Worm (Caenorhabditis elegans) whole organism, L3 larva: ENCODE results near the gene F56A8.8.

Source experiments
- ZK546.5 ChIP-seq: sonication (generic microtip); optimal IDR thresholded peaks from 2 replicates; lab custom pipeline; 2017; ENCODE audit warnings: missing biosample characterization, missing genetic modification characterization
- aly-2 ChIP-seq: fragments of 150-350 bp; optimal IDR thresholded peaks from 2 replicates; lab custom pipeline; 2014; ENCODE audit warnings: missing biosample characterization, missing genetic modification characterization
- ceh-28 ChIP-seq: fragments of 150-350 bp; optimal IDR thresholded peaks from 2 replicates; lab custom pipeline; 2014; ENCODE audit warnings: missing biosample characterization, missing genetic modification reagents, missing genetic modification characterization
- ceh-9 ChIP-seq: sonication (generic microtip); optimal IDR thresholded peaks from 2 replicates; lab custom pipeline; 2018; ENCODE audit warnings: missing biosample characterization, missing genetic modification characterization
- daf-12 ChIP-seq: fragments of 150-350 bp; optimal IDR thresholded peaks from 2 replicates; lab custom pipeline; 2014; ENCODE audit warnings: missing biosample characterization, missing genetic modification reagents, missing genetic modification characterization
- egl-5 ChIP-seq: fragments of 150-350 bp; optimal IDR thresholded peaks from 2 replicates; lab custom pipeline; 2017; ENCODE audit warnings: missing biosample characterization, missing genetic modification reagents, missing genetic modification characterization, inconsistent platforms
- elt-2 ChIP-seq: sonication (generic microtip); optimal IDR thresholded peaks from 2 replicates; lab custom pipeline; 2016; ENCODE audit warnings: missing genetic modification reagents, mild to moderate bottlenecking, missing genetic modification characterization, missing compliant biosample characterization
- elt-3 ChIP-seq, 3 experiments: fragments of 150-350 bp in 1 of 3; sonication (generic microtip) in 2 of 3; optimal IDR thresholded peaks; 2 replicates in 2 of 3; 4 replicates in 1 of 3; lab custom pipeline; 2014 to 2017; ENCODE audit warnings: missing biosample characterization in 3 of 3, missing genetic modification characterization in 3 of 3
- eor-1 ChIP-seq, 2 experiments: fragments of 150-350 bp; optimal IDR thresholded peaks; 2 replicates each; lab custom pipeline; 2014 to 2018; ENCODE audit warnings: missing biosample characterization in 2 of 2, missing genetic modification characterization in 2 of 2
- fkh-10 ChIP-seq: sonication (generic microtip); optimal IDR thresholded peaks from 2 replicates; lab custom pipeline; 2017; ENCODE audit warnings: missing biosample characterization, missing genetic modification reagents, missing genetic modification characterization
- fos-1 ChIP-seq: fragments of 150-350 bp; optimal IDR thresholded peaks from 2 replicates; lab custom pipeline; 2014; ENCODE audit warnings: missing biosample characterization, missing genetic modification characterization
- hmg-11 ChIP-seq: sonication (generic microtip); optimal IDR thresholded peaks from 2 replicates; lab custom pipeline; 2016; ENCODE audit warnings: missing genetic modification characterization, missing compliant biosample characterization
- lin-15B ChIP-seq: fragments of 150-350 bp; optimal IDR thresholded peaks from 2 replicates; lab custom pipeline; 2014; ENCODE audit warnings: missing biosample characterization, missing genetic modification characterization
- lsy-12 ChIP-seq: sonication (generic microtip); optimal IDR thresholded peaks from 2 replicates; lab custom pipeline; 2016; ENCODE audit warnings: mild to moderate bottlenecking, missing genetic modification characterization, missing compliant biosample characterization
- nfya-1 ChIP-seq: sonication (generic microtip); optimal IDR thresholded peaks from 2 replicates; lab custom pipeline; 2017; ENCODE audit warnings: missing genetic modification characterization, mild to moderate bottlenecking, missing compliant biosample characterization, antibody characterized with exemption, moderate library complexity; ENCODE audit not compliant: insufficient read depth
- nhr-11 ChIP-seq: fragments of 150-350 bp; optimal IDR thresholded peaks from 2 replicates; lab custom pipeline; 2014; ENCODE audit warnings: missing biosample characterization, missing genetic modification characterization
- nhr-12 ChIP-seq: fragments of 150-350 bp; optimal IDR thresholded peaks from 2 replicates; lab custom pipeline; 2014; ENCODE audit warnings: missing biosample characterization, missing genetic modification characterization
- nhr-23 ChIP-seq: fragments of 150-350 bp; optimal IDR thresholded peaks from 2 replicates; lab custom pipeline; 2014; ENCODE audit warnings: missing biosample characterization, missing genetic modification reagents, missing genetic modification characterization
- nhr-237 ChIP-seq: fragments of 150-350 bp; optimal IDR thresholded peaks from 2 replicates; lab custom pipeline; 2014; ENCODE audit warnings: missing biosample characterization, missing genetic modification characterization
- nhr-25 ChIP-seq: sonication (generic microtip); optimal IDR thresholded peaks from 2 replicates; lab custom pipeline; 2017; ENCODE audit warnings: missing biosample characterization, missing genetic modification characterization
- nhr-28 ChIP-seq: fragments of 150-350 bp; optimal IDR thresholded peaks from 2 replicates; lab custom pipeline; 2014; ENCODE audit warnings: missing biosample characterization, missing genetic modification characterization
- nhr-43 ChIP-seq: sonication (generic microtip); optimal IDR thresholded peaks from 2 replicates; lab custom pipeline; 2016; ENCODE audit warnings: mild to moderate bottlenecking, missing genetic modification characterization, missing compliant biosample characterization; ENCODE audit not compliant: poor library complexity, severe bottlenecking
- nhr-76 ChIP-seq: fragments of 150-350 bp; sonication (generic microtip); optimal IDR thresholded peaks from 5 replicates; lab custom pipeline; 2014; ENCODE audit warnings: missing biosample characterization, missing genetic modification characterization
- nhr-77 ChIP-seq: fragments of 150-350 bp; optimal IDR thresholded peaks from 2 replicates; lab custom pipeline; 2014; ENCODE audit warnings: missing biosample characterization, missing genetic modification characterization
- pha-4 ChIP-seq: fragments of 150-350 bp; optimal IDR thresholded peaks from 2 replicates; lab custom pipeline; 2014; ENCODE audit warnings: missing biosample characterization, missing genetic modification reagents, missing genetic modification characterization
- pqm-1 ChIP-seq: fragments of 150-350 bp; optimal IDR thresholded peaks from 2 replicates; lab custom pipeline; 2017; ENCODE audit warnings: missing biosample characterization, missing genetic modification characterization, inconsistent platforms
- snpc-4 ChIP-seq: fragments of 150-350 bp; optimal IDR thresholded peaks from 2 replicates; lab custom pipeline; 2014; ENCODE audit warnings: missing biosample characterization, missing genetic modification characterization
- tbx-2 ChIP-seq: sonication (generic microtip); optimal IDR thresholded peaks from 2 replicates; lab custom pipeline; 2016; ENCODE audit warnings: mild to moderate bottlenecking, missing genetic modification characterization, missing compliant biosample characterization
- ztf-11 ChIP-seq: fragments of 150-350 bp; optimal IDR thresholded peaks from 2 replicates; lab custom pipeline; 2014; ENCODE audit warnings: missing biosample characterization, missing genetic modification characterization
- ztf-4 ChIP-seq: fragments of 150-350 bp; optimal IDR thresholded peaks from 2 replicates; lab custom pipeline; 2014; ENCODE audit warnings: missing biosample characterization, missing genetic modification characterization

The F56A8.8 gene

DNA sequence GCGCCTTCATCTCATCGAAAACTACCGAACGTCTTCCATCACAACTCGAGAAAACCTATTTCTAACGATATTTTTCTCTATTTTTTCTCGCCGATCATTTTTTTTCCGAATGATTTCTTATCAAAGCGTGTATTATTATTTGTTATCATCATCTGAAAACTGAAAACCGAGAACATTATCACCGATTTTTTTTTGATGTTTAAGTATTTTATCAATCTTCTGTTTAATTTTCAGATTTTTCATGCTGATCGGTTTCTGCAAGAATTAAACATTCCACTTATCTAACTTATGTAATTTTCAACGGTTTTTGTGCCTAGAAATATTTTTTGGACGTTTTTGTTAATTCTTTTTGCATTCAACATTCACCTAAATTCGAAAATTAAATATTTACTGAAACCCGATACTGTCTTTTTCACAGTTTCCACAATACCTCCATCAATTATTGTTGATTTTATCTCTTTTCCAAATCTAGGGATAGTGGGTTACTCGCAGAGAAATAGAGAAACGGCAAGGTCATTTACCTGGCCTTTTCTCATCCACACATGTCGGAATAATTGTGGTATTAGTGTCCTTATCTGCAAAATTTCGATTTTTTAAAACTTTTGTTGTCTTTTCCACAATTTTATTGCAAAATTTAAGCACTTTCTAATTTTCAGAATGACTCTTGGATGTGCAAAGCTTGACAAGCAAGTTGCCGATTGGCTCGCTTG lies 13.4 kb downstream of the F56A8.8 start, which contains the start of gene pgm-2 (continued):
- TF ChIP-seq nhr-43 (tag; lab: Kevin White, UChicago) (no peak), aly-2 (tag; lab: Kevin White, UChicago) (no peak), pqm-1 (tag; lab: Kevin White, UChicago) (no peak), nhr-28 (tag; lab: Kevin White, UChicago) (no peak), nhr-25 (tag; lab: Kevin White, UChicago) (peak; percentile 76)
- TF ChIP-seq, all 47 proteins: peak for 5

DNA sequence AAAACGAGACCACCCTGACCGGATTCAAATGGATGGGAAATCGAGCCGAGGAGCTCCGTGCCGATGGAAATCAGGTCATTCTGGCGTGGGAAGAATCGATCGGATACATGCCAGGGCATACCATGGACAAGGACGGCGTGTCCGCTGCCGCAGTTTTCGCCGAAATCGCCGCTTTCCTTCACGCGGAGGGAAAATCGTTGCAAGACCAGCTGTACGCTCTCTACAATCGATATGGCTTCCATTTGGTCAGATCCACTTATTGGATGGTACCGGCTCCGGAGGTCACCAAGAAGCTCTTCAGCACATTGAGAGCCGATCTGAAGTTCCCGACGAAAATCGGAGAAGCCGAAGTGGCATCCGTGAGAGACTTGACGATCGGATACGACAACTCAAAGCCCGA lies 16.5 kb downstream of the F56A8.8 start:
- TF ChIP-seq ztf-4 (no peak), eor-1 (tag; optimal IDR thresholded peaks at IDR 0.05; lab: Kevin White, UChicago) (no peak), egl-5 (tag; lab: Kevin White, UChicago) (no peak), nhr-25 (tag; lab: Kevin White, UChicago) (no peak), nfya-1 (tag; lab: Kevin White, UChicago) (no peak), elt-3 (tag; optimal IDR thresholded peaks at IDR 0.05; lab: Kevin White, UChicago) (no peak), nhr-11 (tag; lab: Kevin White, UChicago) (no peak), tbx-2 (tag; lab: Kevin White, UChicago) (no peak), nhr-43 (tag; lab: Kevin White, UChicago) (no peak), daf-12 (tag; lab: Kevin White, UChicago) (no peak), ceh-28 (tag; lab: Kevin White, UChicago) (no peak), nhr-77 (tag; lab: Kevin White, UChicago) (no peak), ZK546.5 (no peak), ztf-11 (tag; lab: Kevin White, UChicago) (no peak), snpc-4 (no peak), pha-4 (tag; lab: Kevin White, UChicago) (no peak), lsy-12 (tag; lab: Kevin White, UChicago) (no peak), nhr-23 (tag; lab: Kevin White, UChicago) (no peak), ceh-9 (tag; lab: Kevin White, UChicago) (no peak), nhr-76 (tag; lab: Kevin White, UChicago) (no peak)

DNA sequence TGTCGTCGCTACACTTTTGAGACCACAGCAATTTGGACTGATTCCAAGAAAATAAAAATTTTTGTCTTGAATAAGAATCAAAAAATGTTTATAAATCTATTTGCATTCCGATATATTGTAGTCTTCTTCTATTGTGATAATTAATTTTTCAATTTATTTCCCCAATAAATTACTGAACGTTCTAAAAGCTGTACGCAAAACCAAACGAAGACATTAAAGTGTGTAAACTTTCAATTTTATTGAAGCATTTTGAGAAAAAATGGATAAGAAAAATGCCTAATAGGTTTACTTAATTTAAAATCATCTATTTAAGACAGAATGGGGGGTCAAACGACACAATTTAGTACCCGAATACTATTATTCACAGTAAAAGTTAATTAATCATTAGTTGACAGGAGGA lies 17.1 kb downstream of the F56A8.8 start:
- TF ChIP-seq aly-2 (tag; lab: Kevin White, UChicago) (no peak), ceh-9 (tag; lab: Kevin White, UChicago) (no peak), fkh-10 (no peak), egl-5 (tag; lab: Kevin White, UChicago) (no peak), nfya-1 (tag; lab: Kevin White, UChicago) (no peak), nhr-237 (tag; lab: Kevin White, UChicago) (no peak), lin-15B (tag; lab: Kevin White, UChicago) (no peak), eor-1 (tag; optimal IDR thresholded peaks at IDR 0.05; lab: Kevin White, UChicago) (no peak), fos-1 (tag; lab: Kevin White, UChicago) (no peak), pha-4 (tag; lab: Kevin White, UChicago) (no peak), elt-2 (tag; lab: Kevin White, UChicago) (no peak), nhr-28 (tag; lab: Kevin White, UChicago) (no peak), nhr-12 (tag; lab: Kevin White, UChicago) (no peak)
- TF ChIP-seq, all 47 proteins: peak for 0

DNA sequence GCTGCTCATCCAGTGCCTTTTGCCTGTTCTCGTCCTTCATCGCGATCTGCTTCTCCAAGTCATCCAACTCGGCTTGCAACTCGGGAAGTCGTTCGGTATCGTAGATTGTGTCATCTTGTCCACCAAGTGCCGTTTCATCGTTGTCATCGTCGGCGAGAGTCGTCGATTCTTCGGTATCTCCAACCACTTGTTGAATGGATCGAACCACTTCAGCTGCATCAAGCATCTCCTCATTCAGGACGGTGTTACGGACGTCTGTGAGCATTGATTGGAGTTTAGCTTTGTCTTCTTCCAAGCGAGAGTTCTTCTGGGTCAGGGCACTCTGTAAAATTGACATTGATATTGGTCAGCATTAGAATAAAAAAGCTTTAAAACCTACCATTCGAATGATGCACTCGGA lies 20.0 kb downstream of the F56A8.8 start:
- TF ChIP-seq tbx-2 (tag; lab: Kevin White, UChicago) (no peak), ceh-28 (tag; lab: Kevin White, UChicago) (no peak), nhr-76 (tag; lab: Kevin White, UChicago) (no peak), fos-1 (tag; lab: Kevin White, UChicago) (no peak), nhr-28 (tag; lab: Kevin White, UChicago) (no peak), daf-12 (tag; lab: Kevin White, UChicago) (no peak)

DNA sequence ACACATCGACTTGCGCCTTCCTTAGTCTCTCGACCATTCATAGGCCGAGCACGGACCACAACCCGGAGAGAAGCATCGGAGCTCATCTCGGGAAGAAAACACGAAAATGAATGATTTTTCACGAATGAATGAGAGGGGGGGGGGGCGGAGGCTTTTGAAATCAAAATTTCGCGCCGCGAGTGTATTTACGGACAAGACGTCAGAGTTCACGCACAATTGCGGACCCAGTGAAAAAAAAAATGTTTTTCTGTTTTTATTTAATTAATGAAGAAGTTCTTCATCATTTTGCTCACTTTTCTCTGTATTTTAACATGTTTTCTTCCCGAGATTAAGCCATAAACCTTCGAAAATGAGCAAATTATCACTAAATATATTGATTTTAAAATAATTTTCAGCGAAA lies 21.6 kb downstream of the F56A8.8 start, which contains the start of the genes klp-19 and slc-36.1:
Gene klp-19 (minus strand): TSS at position 153 of the 400 bp plus-strand sequence.
Gene slc-36.1 (plus strand): TSS at position 396 of the 400 bp plus-strand sequence.
- TF ChIP-seq hmg-11 (tag; lab: Kevin White, UChicago) (peak; percentile 72), nhr-43 (tag; lab: Kevin White, UChicago) (peak; percentile 7), nhr-23 (tag; lab: Kevin White, UChicago) (peak; percentile 53), elt-2 (tag; lab: Kevin White, UChicago) (peak; percentile 0), elt-3 (tag; optimal IDR thresholded peaks at IDR 0.05; lab: Kevin White, UChicago) (no peak), fos-1 (tag; lab: Kevin White, UChicago) (no peak), snpc-4 (peak; percentile 2), lin-15B (tag; lab: Kevin White, UChicago) (peak; percentile 41), pha-4 (tag; lab: Kevin White, UChicago) (peak; percentile 64)
- TF ChIP-seq, all 47 proteins: peak for 7
